Worm (Caenorhabditis elegans) whole organism, young adult: ENCODE measurements around the gene F53B7.7.

Experiments used
- B0019.2 ChIP-seq: fragments of 200-800 bp; sonication (Bioruptor generic); conservative IDR thresholded peaks from 2 replicates; pipeline ENCODE4 v1.3.6; 2022; ENCODE audit warnings: missing genetic modification reagents, missing genetic modification characterization, missing compliant biosample characterization
- B0336.3 ChIP-seq: fragments of 200-800 bp; sonication (Bioruptor generic); IDR thresholded peaks from 2 replicates; pipeline ENCODE4 v1.3.6; 2022; ENCODE audit warnings: missing genetic modification characterization, missing compliant biosample characterization
- C06A6.2 ChIP-seq: fragments of 200-800 bp; sonication (Bioruptor generic); conservative IDR thresholded peaks from 2 replicates; pipeline ENCODE4 v1.3.6; 2022; ENCODE audit warnings: missing genetic modification characterization, missing compliant biosample characterization
- C17E4.6 ChIP-seq: fragments of 200-800 bp; sonication (Bioruptor generic); IDR thresholded peaks from 2 replicates; pipeline ENCODE4 v1.3.6; 2022; ENCODE audit warnings: missing genetic modification reagents, missing genetic modification characterization, missing compliant biosample characterization
- D2030.7 ChIP-seq: fragments of 200-800 bp; sonication (Bioruptor generic); IDR thresholded peaks from 2 replicates; pipeline ENCODE4 v1.3.6; 2022; ENCODE audit warnings: missing genetic modification reagents, missing genetic modification characterization, missing compliant biosample characterization
- F10E7.11 ChIP-seq: sonication (generic microtip); optimal IDR thresholded peaks from 2 replicates; lab custom pipeline; 2017; ENCODE audit warnings: mild to moderate bottlenecking, missing genetic modification characterization, moderate library complexity, missing compliant biosample characterization
- F22D6.2 ChIP-seq: sonication (generic microtip); optimal IDR thresholded peaks from 2 replicates; lab custom pipeline; 2016; ENCODE audit warnings: mild to moderate bottlenecking, missing genetic modification characterization, missing compliant biosample characterization
- F52B5.7 ChIP-seq: sonication (generic microtip); optimal IDR thresholded peaks from 2 replicates; lab custom pipeline; 2016; ENCODE audit warnings: mild to moderate bottlenecking, missing genetic modification characterization, missing compliant biosample characterization
- F55B11.4 ChIP-seq: sonication (generic microtip); optimal IDR thresholded peaks from 2 replicates; lab custom pipeline; 2016; ENCODE audit warnings: missing compliant biosample characterization, missing genetic modification characterization, borderline replicate concordance; ENCODE audit not compliant: insufficient read depth
- Y67H2A.10 ChIP-seq: fragments of 200-800 bp; sonication (Bioruptor generic); conservative IDR thresholded peaks from 2 replicates; pipeline ENCODE4 v1.3.6; 2022; ENCODE audit warnings: missing genetic modification reagents, missing genetic modification characterization, missing compliant biosample characterization
- Y79H2A.3 ChIP-seq: fragments of 200-800 bp; sonication (Bioruptor generic); conservative IDR thresholded peaks from 2 replicates; pipeline ENCODE4 v1.3.6; 2022; ENCODE audit warnings: missing genetic modification reagents, missing genetic modification characterization, missing compliant biosample characterization
- ZK185.1 ChIP-seq: sonication (generic microtip); optimal IDR thresholded peaks from 2 replicates; lab custom pipeline; 2016; ENCODE audit warnings: mild to moderate bottlenecking, missing genetic modification characterization, missing compliant biosample characterization; ENCODE audit not compliant: poor library complexity, severe bottlenecking
- aptf-3 ChIP-seq: fragments of 200-800 bp; sonication (Bioruptor generic); IDR thresholded peaks from 2 replicates; pipeline ENCODE4 v1.3.6; 2022; ENCODE audit warnings: missing genetic modification characterization, missing compliant biosample characterization
- attf-5 ChIP-seq: fragments of 200-800 bp; sonication (Bioruptor generic); optimal IDR thresholded peaks from 2 replicates; lab custom pipeline; 2018; ENCODE audit warnings: mild to moderate bottlenecking, missing genetic modification characterization, missing compliant biosample characterization
- bed-1 ChIP-seq: fragments of 200-800 bp; sonication (Bioruptor generic); IDR thresholded peaks from 2 replicates; pipeline ENCODE4 v1.3.6; 2022; ENCODE audit warnings: missing genetic modification reagents, missing genetic modification characterization, missing compliant biosample characterization
- cebp-1 ChIP-seq, 2 experiments: fragments of 200-800 bp in 1 of 2; sonication (Bioruptor generic) in 1 of 2; sonication (generic microtip) in 1 of 2; IDR thresholded peaks in 1 of 2; optimal IDR thresholded peaks in 1 of 2; 2 replicates each; pipeline versions ENCODE4 v1.3.6 to Lab custom; 2017 to 2022; ENCODE audit warnings: missing compliant biosample characterization in 2 of 2, missing genetic modification characterization in 2 of 2, mild to moderate bottlenecking in 1 of 2, missing genetic modification reagents in 1 of 2, moderate library complexity in 1 of 2
- cebp-2 ChIP-seq: fragments of 200-800 bp; sonication (Bioruptor generic); IDR thresholded peaks from 2 replicates; pipeline ENCODE4 v1.3.6; 2022; ENCODE audit warnings: missing genetic modification characterization, missing compliant biosample characterization
- ceh-58 ChIP-seq: fragments of 200-800 bp; sonication (Bioruptor generic); IDR thresholded peaks from 2 replicates; pipeline ENCODE4 v1.3.6; 2022; ENCODE audit warnings: missing genetic modification characterization, missing compliant biosample characterization
- ceh-79 ChIP-seq: sonication (generic microtip); optimal IDR thresholded peaks from 2 replicates; lab custom pipeline; 2017; ENCODE audit warnings: mild to moderate bottlenecking, missing genetic modification characterization, missing compliant biosample characterization
- chd-7 ChIP-seq: sonication (generic microtip); optimal IDR thresholded peaks from 2 replicates; lab custom pipeline; 2016; ENCODE audit warnings: mild to moderate bottlenecking, missing genetic modification characterization, moderate library complexity, missing compliant biosample characterization
- dox-1 ChIP-seq: fragments of 200-800 bp; sonication (Bioruptor generic); IDR thresholded peaks from 2 replicates; pipeline ENCODE4 v1.3.6; 2022; ENCODE audit warnings: missing genetic modification reagents, missing genetic modification characterization, missing compliant biosample characterization
- dpff-1 ChIP-seq: sonication (generic microtip); optimal IDR thresholded peaks from 2 replicates; lab custom pipeline; 2017; ENCODE audit warnings: mild to moderate bottlenecking, missing genetic modification characterization, missing compliant biosample characterization
- egl-18 ChIP-seq: fragments of 200-800 bp; sonication (Bioruptor generic); IDR thresholded peaks from 2 replicates; pipeline ENCODE4 v1.3.6; 2022; ENCODE audit warnings: missing genetic modification reagents, missing genetic modification characterization, missing compliant biosample characterization
- egl-44 ChIP-seq: fragments of 200-800 bp; sonication (Bioruptor generic); IDR thresholded peaks from 2 replicates; pipeline ENCODE4 v1.3.6; 2022; ENCODE audit warnings: missing genetic modification reagents, missing genetic modification characterization, missing compliant biosample characterization
- ets-4 ChIP-seq: fragments of 200-800 bp; sonication (Bioruptor generic); optimal IDR thresholded peaks from 2 replicates; lab custom pipeline; 2018; ENCODE audit warnings: mild to moderate bottlenecking, missing genetic modification characterization, missing compliant biosample characterization
- gei-17 ChIP-seq: fragments of 200-800 bp; sonication (Bioruptor generic); optimal IDR thresholded peaks from 2 replicates; lab custom pipeline; 2018; ENCODE audit warnings: mild to moderate bottlenecking, missing genetic modification characterization, missing compliant biosample characterization
- him-1 ChIP-seq: sonication (generic microtip); optimal IDR thresholded peaks from 2 replicates; lab custom pipeline; 2016; ENCODE audit warnings: missing genotype, missing genetic modification reagents, missing genetic modification characterization, missing compliant biosample characterization
- hmg-1.2 ChIP-seq: fragments of 200-800 bp; sonication (Bioruptor generic); IDR thresholded peaks from 2 replicates; pipeline ENCODE4 v1.3.6; 2022; ENCODE audit warnings: missing genetic modification reagents, missing genetic modification characterization, missing compliant biosample characterization
- hmg-20 ChIP-seq: fragments of 200-800 bp; sonication (Bioruptor generic); IDR thresholded peaks from 2 replicates; pipeline ENCODE4 v1.3.6; 2022; ENCODE audit warnings: missing genetic modification reagents, missing genetic modification characterization, missing compliant biosample characterization
- lag-1 ChIP-seq: fragments of 200-800 bp; sonication (Bioruptor generic); IDR thresholded peaks from 2 replicates; pipeline ENCODE4 v1.3.6; 2022; ENCODE audit warnings: missing genetic modification reagents, missing genetic modification characterization, missing compliant biosample characterization
- let-607 ChIP-seq, 2 experiments: fragments of 200-800 bp in 1 of 2; sonication (Bioruptor generic) in 1 of 2; sonication (generic microtip) in 1 of 2; optimal IDR thresholded peaks; 2 replicates each; lab custom pipeline; 2016 to 2018; ENCODE audit warnings: mild to moderate bottlenecking in 2 of 2, missing compliant biosample characterization in 2 of 2, missing genetic modification characterization in 2 of 2, moderate library complexity in 2 of 2, missing genotype in 1 of 2
- lin-35 ChIP-seq, 3 experiments: fragments of 150-350 bp in 2 of 3; sonication (generic microtip) in 1 of 3; optimal IDR thresholded peaks; 2 replicates each; lab custom pipeline; 2014 to 2018; ENCODE audit warnings: missing biosample characterization in 3 of 3, missing genetic modification characterization in 3 of 3, missing genetic modification reagents in 3 of 3
- lir-1 ChIP-seq: fragments of 200-800 bp; sonication (Bioruptor generic); conservative IDR thresholded peaks from 2 replicates; pipeline ENCODE4 v1.3.6; 2022; ENCODE audit warnings: missing genetic modification reagents, missing genetic modification characterization, missing compliant biosample characterization
- madf-3 ChIP-seq: fragments of 200-800 bp; sonication (Bioruptor generic); IDR thresholded peaks from 2 replicates; pipeline ENCODE4 v1.3.6; 2022; ENCODE audit warnings: missing genetic modification reagents, missing genetic modification characterization, missing compliant biosample characterization
- mcd-1 ChIP-seq: fragments of 200-800 bp; sonication (Bioruptor generic); IDR thresholded peaks from 2 replicates; pipeline ENCODE4 v1.3.6; 2022; ENCODE audit warnings: missing genetic modification reagents, missing genetic modification characterization, missing compliant biosample characterization
- nfya-1 ChIP-seq: sonication (generic microtip); optimal IDR thresholded peaks from 2 replicates; lab custom pipeline; 2017; ENCODE audit warnings: antibody characterized with exemption, missing compliant biosample characterization, missing genetic modification characterization, borderline replicate concordance; ENCODE audit not compliant: insufficient read depth
- nfya-2 ChIP-seq: fragments of 200-800 bp; sonication (Bioruptor generic); IDR thresholded peaks from 2 replicates; pipeline ENCODE4 v1.3.6; 2022; ENCODE audit warnings: missing genetic modification reagents, missing genetic modification characterization, missing compliant biosample characterization
- nfyb-1 ChIP-seq: fragments of 200-800 bp; sonication (Bioruptor generic); IDR thresholded peaks from 2 replicates; pipeline ENCODE4 v1.3.6; 2022; ENCODE audit warnings: missing genetic modification reagents, missing genetic modification characterization, missing compliant biosample characterization
- nhr-120 ChIP-seq: fragments of 200-800 bp; sonication (Bioruptor generic); IDR thresholded peaks from 2 replicates; pipeline ENCODE4 v1.3.6; 2022; ENCODE audit warnings: missing genetic modification characterization, missing compliant biosample characterization
- pbrm-1 ChIP-seq: fragments of 200-800 bp; sonication (Bioruptor generic); IDR thresholded peaks from 2 replicates; pipeline ENCODE4 v1.3.6; 2022; ENCODE audit warnings: missing genetic modification reagents, missing genetic modification characterization, missing compliant biosample characterization
- rpc-1 ChIP-seq, 2 experiments: fragments of 150-350 bp in 1 of 2; sonication (generic microtip) in 1 of 2; optimal IDR thresholded peaks; 2 replicates each; lab custom pipeline; 2014 to 2018; ENCODE audit warnings: missing biosample characterization in 1 of 2, missing genetic modification characterization in 1 of 2, missing genetic modification reagents in 1 of 2, missing genotype in 1 of 2
- sea-2 ChIP-seq: fragments of 200-800 bp; sonication (Bioruptor generic); IDR thresholded peaks from 2 replicates; pipeline ENCODE4 v1.3.6; 2022; ENCODE audit warnings: missing genetic modification characterization, missing compliant biosample characterization
- snpc-1.3 ChIP-seq: sonication (generic microtip); optimal IDR thresholded peaks from 2 replicates; lab custom pipeline; 2017; ENCODE audit warnings: missing genetic modification characterization, mild to moderate bottlenecking, missing compliant biosample characterization, antibody characterized with exemption, moderate library complexity, missing genotype, missing genetic modification reagents; ENCODE audit not compliant: insufficient read depth
- tbx-9 ChIP-seq: sonication (generic microtip); optimal IDR thresholded peaks from 2 replicates; lab custom pipeline; 2016; ENCODE audit warnings: borderline replicate concordance, missing genetic modification characterization, inconsistent platforms, missing compliant biosample characterization
- unc-62 ChIP-seq: fragments of 150-350 bp; optimal IDR thresholded peaks from 2 replicates; lab custom pipeline; 2014; ENCODE audit warnings: missing biosample characterization, missing genetic modification reagents, missing genetic modification characterization
- xnd-1 ChIP-seq: sonication (generic microtip); optimal IDR thresholded peaks from 2 replicates; lab custom pipeline; 2016; ENCODE audit warnings: missing genotype, missing genetic modification reagents, missing genetic modification characterization, missing compliant biosample characterization
- zim-3 ChIP-seq: sonication (generic microtip); optimal IDR thresholded peaks from 2 replicates; lab custom pipeline; 2017; ENCODE audit warnings: mild to moderate bottlenecking, missing genetic modification characterization, moderate library complexity, missing compliant biosample characterization

F53B7.7 gene

ce11 chrV:10965501-10965900, 33.4 kb upstream of the F53B7.7 start, which contains the start of the genes ctf-4 and eef-1G (continued):
- TF ChIP-seq snpc-1.3 (tag; lab: Kevin White, UChicago) (peak; percentile 88), zim-3 (tag; lab: Kevin White, UChicago) (no peak), let-607 (tag; optimal IDR thresholded peaks at IDR 0.05; lab: Kevin White, UChicago) (peak; percentile 91 to 94), B0019.2 (peak; percentile 57), lir-1 (GFP tag; lab: Robert Waterston, UW) (peak; percentile 75), F52B5.7 (tag; lab: Kevin White, UChicago) (no peak), F22D6.2 (peak; percentile 70), ceh-58 (no peak), madf-3 (peak; percentile 90), Y67H2A.10 (GFP tag; lab: Robert Waterston, UW) (0 out of 2 replicates have a peak, but pooled peaks have one; percentile 32), nhr-120 (no peak), ZK185.1 (tag; lab: Kevin White, UChicago) (peak; percentile 94), gei-17 (GFP tag; lab: Kevin White, UChicago) (peak; percentile 66), aptf-3 (no peak), ceh-79 (tag; lab: Kevin White, UChicago) (no peak), C06A6.2 (peak; percentile 86), dox-1 (GFP tag; lab: Robert Waterston, UW) (peak; percentile 97), D2030.7 (GFP tag; lab: Robert Waterston, UW) (peak; percentile 82), egl-44 (GFP tag; lab: Robert Waterston, UW) (peak; percentile 80; the same call in 1 of the 2 replicates), dpff-1 (no peak), pbrm-1 (GFP tag; lab: Robert Waterston, UW) (peak; percentile 91), nfya-2 (GFP tag; lab: Robert Waterston, UW) (no peak), C17E4.6 (GFP tag; lab: Robert Waterston, UW) (peak; percentile 54; the same call in 1 of the 2 replicates), B0336.3 (peak; percentile 75), xnd-1 (tag; lab: Kevin White, UChicago) (peak; percentile 8), hmg-20 (GFP tag; lab: Robert Waterston, UW) (0 out of 2 replicates have a peak, but pooled peaks have one; percentile 49), attf-5 (peak; percentile 97), lag-1 (GFP tag; lab: Robert Waterston, UW) (no peak), tbx-9 (tag; lab: Kevin White, UChicago) (no peak), lin-35 (GFP tag; optimal IDR thresholded peaks at IDR 0.05; lab: Kevin White, UChicago) (peak; percentile 26 to 96 (median 60)), egl-18 (0 out of 2 replicates have a peak, but pooled peaks have one; percentile 52), F10E7.11 (tag; lab: Kevin White, UChicago) (no peak), hmg-1.2 (GFP tag; lab: Robert Waterston, UW) (peak; percentile 99), sea-2 (GFP tag; lab: Robert Waterston, UW) (no peak), nfya-1 (tag; lab: Kevin White, UChicago) (no peak), nfyb-1 (GFP tag; lab: Robert Waterston, UW) (peak; percentile 94), mcd-1 (GFP tag; lab: Robert Waterston, UW) (peak; percentile 98), him-1 (peak; percentile 8), Y79H2A.3 (GFP tag; lab: Robert Waterston, UW) (no peak), chd-7 (tag; lab: Kevin White, UChicago) (peak; percentile 85), bed-1 (no peak), rpc-1 (optimal IDR thresholded peaks at IDR 0.05; lab: Kevin White, UChicago) (no peak), rpc-1 (tag; optimal IDR thresholded peaks at IDR 0.05; lab: Kevin White, UChicago) (no peak), cebp-2 (GFP tag; lab: Robert Waterston, UW) (0 out of 2 replicates have a peak, but pooled peaks have one; percentile 62), unc-62 (GFP tag; lab: Kevin White, UChicago) (peak; percentile 40), ets-4 (GFP tag; lab: Kevin White, UChicago) (peak; percentile 11), F55B11.4 (tag; lab: Kevin White, UChicago) (no peak), cebp-1 (GFP tag; IDR thresholded peaks at IDR 0.05; lab: Robert Waterston, UW) (peak; percentile 61; the same call in 1 of the 2 replicates), cebp-1 (tag; optimal IDR thresholded peaks at IDR 0.05; lab: Kevin White, UChicago) (peak; percentile 88)
